Worm (Caenorhabditis elegans) whole organism, late embryonic: Measurements from ENCODE around the gene R05D3.12.

Experiments
- C08G9.2 ChIP-seq: sonication (generic microtip); optimal IDR thresholded peaks from 2 replicates; lab custom pipeline; 2016; ENCODE audit warnings: mild to moderate bottlenecking, missing genetic modification characterization, moderate library complexity, missing compliant biosample characterization
- C38D4.7 ChIP-seq: fragments of 200-800 bp; sonication (Bioruptor generic); optimal IDR thresholded peaks from 2 replicates; lab custom pipeline; 2018; ENCODE audit warnings: mild to moderate bottlenecking, missing genetic modification characterization, moderate library complexity, missing compliant biosample characterization
- K02D7.2 ChIP-seq: sonication (generic microtip); optimal IDR thresholded peaks from 2 replicates; lab custom pipeline; 2017; ENCODE audit warnings: mild to moderate bottlenecking, missing genetic modification characterization, missing compliant biosample characterization
- K09A11.1 ChIP-seq: sonication (generic microtip); optimal IDR thresholded peaks from 2 replicates; lab custom pipeline; 2017; ENCODE audit warnings: antibody characterized with exemption, mild to moderate bottlenecking, missing genetic modification characterization, missing compliant biosample characterization; ENCODE audit not compliant: insufficient read depth
- ahr-1 ChIP-seq: sonication (generic microtip); optimal IDR thresholded peaks from 2 replicates; lab custom pipeline; 2016; ENCODE audit warnings: missing genetic modification characterization, missing compliant biosample characterization
- ama-1 ChIP-seq: fragments of 150-350 bp; optimal IDR thresholded peaks from 2 replicates; lab custom pipeline; 2014
- ceh-18 ChIP-seq: sonication (generic microtip); optimal IDR thresholded peaks from 2 replicates; lab custom pipeline; 2016; ENCODE audit warnings: missing genetic modification characterization, missing compliant biosample characterization
- ceh-31 ChIP-seq: sonication (generic microtip); optimal IDR thresholded peaks from 2 replicates; lab custom pipeline; 2016; ENCODE audit warnings: missing genetic modification characterization, missing compliant biosample characterization
- ceh-6 ChIP-seq: fragments of 200-800 bp; sonication (Bioruptor generic); optimal IDR thresholded peaks from 2 replicates; lab custom pipeline; 2018; ENCODE audit warnings: mild to moderate bottlenecking, missing genetic modification characterization, missing compliant biosample characterization
- che-1 ChIP-seq: sonication (generic microtip); optimal IDR thresholded peaks from 2 replicates; lab custom pipeline; 2016; ENCODE audit warnings: mild to moderate bottlenecking, missing genetic modification characterization, missing compliant biosample characterization
- dve-1 ChIP-seq: sonication (generic microtip); optimal IDR thresholded peaks from 2 replicates; lab custom pipeline; 2017; ENCODE audit warnings: antibody characterized with exemption, mild to moderate bottlenecking, missing genetic modification characterization, missing compliant biosample characterization
- ets-4 ChIP-seq: sonication (generic microtip); optimal IDR thresholded peaks from 2 replicates; lab custom pipeline; 2016; ENCODE audit warnings: missing genetic modification characterization, missing compliant biosample characterization
- fax-1 ChIP-seq: sonication (generic microtip); optimal IDR thresholded peaks from 2 replicates; lab custom pipeline; 2016; ENCODE audit warnings: missing genotype, missing genetic modification characterization, missing compliant biosample characterization
- fkh-10 ChIP-seq: fragments of 150-350 bp; optimal IDR thresholded peaks from 2 replicates; lab custom pipeline; 2014; ENCODE audit warnings: missing biosample characterization, missing genetic modification reagents, missing genetic modification characterization
- fkh-6 ChIP-seq: sonication (generic microtip); optimal IDR thresholded peaks from 2 replicates; lab custom pipeline; 2016; ENCODE audit warnings: missing genetic modification characterization, missing compliant biosample characterization
- hlh-13 ChIP-seq: fragments of 200-800 bp; sonication (Bioruptor generic); optimal IDR thresholded peaks from 2 replicates; lab custom pipeline; 2018; ENCODE audit warnings: mild to moderate bottlenecking, missing genetic modification characterization, missing compliant biosample characterization
- hlh-15 ChIP-seq: sonication (generic microtip); optimal IDR thresholded peaks from 2 replicates; lab custom pipeline; 2016; ENCODE audit warnings: missing genetic modification characterization, missing compliant biosample characterization
- hlh-30 ChIP-seq: sonication (generic microtip); optimal IDR thresholded peaks from 2 replicates; lab custom pipeline; 2017; ENCODE audit warnings: antibody characterized with exemption, missing genetic modification characterization, missing compliant biosample characterization; ENCODE audit not compliant: insufficient read depth
- hlh-6 ChIP-seq: sonication (generic microtip); optimal IDR thresholded peaks from 2 replicates; lab custom pipeline; 2016; ENCODE audit warnings: missing genotype, missing genetic modification characterization, missing compliant biosample characterization
- hlh-8 ChIP-seq: sonication (generic microtip); optimal IDR thresholded peaks from 2 replicates; lab custom pipeline; 2016; ENCODE audit warnings: missing genotype, missing genetic modification characterization, missing compliant biosample characterization
- lim-6 ChIP-seq: sonication (generic microtip); optimal IDR thresholded peaks from 2 replicates; lab custom pipeline; 2016; ENCODE audit warnings: missing genetic modification characterization, missing compliant biosample characterization
- mec-3 ChIP-seq: sonication (generic microtip); optimal IDR thresholded peaks from 2 replicates; lab custom pipeline; 2016; ENCODE audit warnings: borderline replicate concordance, missing genetic modification characterization, missing compliant biosample characterization
- nfya-1 ChIP-seq: sonication (generic microtip); optimal IDR thresholded peaks from 2 replicates; lab custom pipeline; 2017; ENCODE audit warnings: missing genetic modification characterization, mild to moderate bottlenecking, missing compliant biosample characterization, antibody characterized with exemption, moderate library complexity
- nhr-11 ChIP-seq: fragments of 150-350 bp; optimal IDR thresholded peaks from 2 replicates; lab custom pipeline; 2014; ENCODE audit warnings: missing biosample characterization, missing genetic modification characterization
- pat-9 ChIP-seq: fragments of 200-800 bp; sonication (Bioruptor generic); optimal IDR thresholded peaks from 2 replicates; lab custom pipeline; 2018; ENCODE audit warnings: mild to moderate bottlenecking, missing genetic modification characterization, moderate library complexity, missing compliant biosample characterization
- pha-4 ChIP-seq: fragments of 150-350 bp; optimal IDR thresholded peaks from 2 replicates; lab custom pipeline; 2018; ENCODE audit warnings: missing biosample characterization, missing genetic modification reagents, missing genetic modification characterization
- ref-2 ChIP-seq: sonication (generic microtip); optimal IDR thresholded peaks from 2 replicates; lab custom pipeline; 2016; ENCODE audit warnings: missing genetic modification characterization, missing compliant biosample characterization
- rnt-1 ChIP-seq: sonication (generic microtip); optimal IDR thresholded peaks from 2 replicates; lab custom pipeline; 2016; ENCODE audit warnings: missing genetic modification characterization, missing compliant biosample characterization
- sdc-2 ChIP-seq: sonication (generic microtip); optimal IDR thresholded peaks from 2 replicates; lab custom pipeline; 2016; ENCODE audit warnings: missing genotype, missing genetic modification characterization, missing compliant biosample characterization
- sox-4 ChIP-seq: sonication (generic microtip); optimal IDR thresholded peaks from 2 replicates; lab custom pipeline; 2017; ENCODE audit warnings: mild to moderate bottlenecking, missing genetic modification characterization, inconsistent platforms, missing compliant biosample characterization
- syd-9 ChIP-seq: sonication (generic microtip); optimal IDR thresholded peaks from 2 replicates; lab custom pipeline; 2016; ENCODE audit warnings: mild to moderate bottlenecking, missing genetic modification characterization, moderate library complexity, missing compliant biosample characterization
- tbx-2 ChIP-seq: sonication (generic microtip); optimal IDR thresholded peaks from 2 replicates; lab custom pipeline; 2016; ENCODE audit warnings: missing genetic modification characterization, missing compliant biosample characterization
- unc-3 ChIP-seq, 2 experiments: fragments of 200-800 bp in 1 of 2; sonication (Bioruptor generic) in 1 of 2; sonication (generic microtip) in 1 of 2; conservative IDR thresholded peaks in 1 of 2; optimal IDR thresholded peaks in 1 of 2; 2 replicates each; pipeline versions ENCODE4 v1.3.6 to Lab custom; 2016 to 2022; ENCODE audit warnings: missing compliant biosample characterization in 2 of 2, missing genetic modification characterization in 2 of 2, missing genetic modification reagents in 1 of 2
- zip-5 ChIP-seq: sonication (generic microtip); optimal IDR thresholded peaks from 2 replicates; lab custom pipeline; 2016; ENCODE audit warnings: missing genetic modification characterization, missing compliant biosample characterization

Gene R05D3.12

ce11 chrIII:8369172-8369571, 11.6 kb upstream of the R05D3.12 start:
- TF ChIP-seq sdc-2 (tag; lab: Kevin White, UChicago) = no peak
- no peak for TF ChIP-seq nhr-11
- no peak for TF ChIP-seq ref-2 (tag; lab: Kevin White, UChicago)
- no peak for TF ChIP-seq unc-3 (GFP tag; conservative IDR thresholded peaks at IDR 0.05; lab: Robert Waterston, UW)
- TF ChIP-seq unc-3 (tag; optimal IDR thresholded peaks at IDR 0.05; lab: Kevin White, UChicago) = no peak
- no peak for TF ChIP-seq ceh-18 (tag; lab: Kevin White, UChicago)
- TF ChIP-seq zip-5 (tag; lab: Kevin White, UChicago) = no peak
- no peak for TF ChIP-seq C08G9.2 (tag; lab: Kevin White, UChicago)
- no peak for TF ChIP-seq sox-4

ce11 chrIII:8370188-8370587, 10.6 kb upstream of the R05D3.12 start:
- no peak for TF ChIP-seq nhr-11
- TF ChIP-seq ceh-6 (GFP tag; lab: Kevin White, UChicago) = no peak
- no peak for TF ChIP-seq rnt-1 (tag; lab: Kevin White, UChicago)
- TF ChIP-seq zip-5 (tag; lab: Kevin White, UChicago) = no peak
- TF ChIP-seq ahr-1 (tag; lab: Kevin White, UChicago) = no peak
- no peak for TF ChIP-seq sdc-2 (tag; lab: Kevin White, UChicago)
- no peak for TF ChIP-seq mec-3
- no peak for TF ChIP-seq sox-4
- TF ChIP-seq tbx-2 (tag; lab: Kevin White, UChicago) = no peak
- TF ChIP-seq hlh-13 (GFP tag; lab: Kevin White, UChicago) = no peak
- no peak for TF ChIP-seq K09A11.1
- no peak for TF ChIP-seq fax-1
- no peak for TF ChIP-seq C08G9.2 (tag; lab: Kevin White, UChicago)
- no peak for TF ChIP-seq che-1 (tag; lab: Kevin White, UChicago)
- no peak for TF ChIP-seq fkh-6 (tag; lab: Kevin White, UChicago)
- no peak for TF ChIP-seq hlh-30 (tag; lab: Kevin White, UChicago)

ce11 chrIII:8370846-8371257, 9.9 kb upstream of the R05D3.12 start:
- TF ChIP-seq nfya-1 (tag; lab: Kevin White, UChicago) (peak; percentile 57), lim-6 (tag; lab: Kevin White, UChicago) (no peak), syd-9 (tag; lab: Kevin White, UChicago) (no peak), C38D4.7 (GFP tag; lab: Kevin White, UChicago) (no peak), hlh-8 (tag; lab: Kevin White, UChicago) (no peak), hlh-6 (tag; lab: Kevin White, UChicago) (no peak), hlh-30 (tag; lab: Kevin White, UChicago) (peak; percentile 20), ama-1 (lab: Kevin White, UChicago) (no peak), ceh-31 (tag; lab: Kevin White, UChicago) (peak; percentile 1)

- TF ChIP-seq hlh-6 (tag; lab: Kevin White, UChicago) = no peak
Measured at ce11 chrIII:8371595-8372305, 9.0 kb upstream of the R05D3.12 start, which contains the start of gene lmbr-1. Gene lmbr-1 (plus strand): TSS chrIII:8372255.

ce11 chrIII:8375000-8375399, 5.7 kb upstream of the R05D3.12 start, which contains the start of gene met-2:
Gene met-2 (plus strand): TSS chrIII:8375300.
- TF ChIP-seq ama-1 (lab: Kevin White, UChicago) = no peak
- no peak for TF ChIP-seq hlh-15 (tag; lab: Kevin White, UChicago)
- TF ChIP-seq pat-9 (tag; lab: Kevin White, UChicago) = no peak
- no peak for TF ChIP-seq ets-4 (tag; lab: Kevin White, UChicago)
- no peak for TF ChIP-seq lim-6 (tag; lab: Kevin White, UChicago)
- TF ChIP-seq K02D7.2 = no peak
- TF ChIP-seq fkh-10 (GFP tag; lab: Kevin White, UChicago) = no peak
- TF ChIP-seq pha-4 (tag; lab: Kevin White, UChicago) = no peak
- no peak for TF ChIP-seq unc-3 (GFP tag; conservative IDR thresholded peaks at IDR 0.05; lab: Robert Waterston, UW)
- TF ChIP-seq unc-3 (tag; optimal IDR thresholded peaks at IDR 0.05; lab: Kevin White, UChicago) = no peak
- no peak for TF ChIP-seq dve-1 (tag; lab: Kevin White, UChicago)
